Worm (Caenorhabditis elegans) whole organism, L4/young adult: ENCODE results near the gene ccz-1.
A peak's percentile ranks its signal among the peaks of the same experiment; 100 is the strongest.

ENCODE experiments used
- W03F9.2 ChIP-seq: fragments of 150-350 bp; optimal IDR thresholded peaks from 2 replicates; lab custom pipeline; 2014; ENCODE audit warnings: missing biosample characterization, missing genetic modification characterization
- dao-5 ChIP-seq: sonication (generic microtip); optimal IDR thresholded peaks from 2 replicates; lab custom pipeline; 2016; ENCODE audit warnings: missing genotype, missing genetic modification characterization, moderate library complexity, missing compliant biosample characterization
- him-1 ChIP-seq: sonication (generic microtip); optimal IDR thresholded peaks from 2 replicates; lab custom pipeline; 2016; ENCODE audit warnings: missing genotype, missing genetic modification reagents, missing genetic modification characterization, missing compliant biosample characterization

ccz-1 gene

ce11 chrV:13681445-13681844, 2.8 kb downstream of the ccz-1 start:
- TF ChIP-seq him-1 (tag; lab: Kevin White, UChicago): no peak
- no peak for TF ChIP-seq W03F9.2 (tag; lab: Kevin White, UChicago)
- no peak for TF ChIP-seq dao-5 (tag; lab: Kevin White, UChicago)

ce11 chrV:13686513-13686912, 7.8 kb downstream of the ccz-1 start:
- TF ChIP-seq W03F9.2 (tag; lab: Kevin White, UChicago): no peak
- TF ChIP-seq dao-5 (tag; lab: Kevin White, UChicago): no peak
- TF ChIP-seq him-1 (tag; lab: Kevin White, UChicago): no peak

- TF ChIP-seq W03F9.2 (tag; lab: Kevin White, UChicago): no peak
- no peak for TF ChIP-seq dao-5 (tag; lab: Kevin White, UChicago)
- no peak for TF ChIP-seq him-1 (tag; lab: Kevin White, UChicago)
Observed at ce11 chrV:13687504-13687903, 8.8 kb downstream of the ccz-1 start.

ce11 chrV:13689592-13689991, 10.9 kb downstream of the ccz-1 start, which contains the start of gene T01D3.1:
T01D3.1 (plus strand) TSS chrV:13689892.
- TF ChIP-seq him-1 (tag; lab: Kevin White, UChicago) (no peak), dao-5 (tag; lab: Kevin White, UChicago) (no peak), W03F9.2 (tag; lab: Kevin White, UChicago) (no peak)

- no peak for TF ChIP-seq dao-5 (tag; lab: Kevin White, UChicago)
- no peak for TF ChIP-seq W03F9.2 (tag; lab: Kevin White, UChicago)
- TF ChIP-seq him-1 (tag; lab: Kevin White, UChicago): no peak
Observed at ce11 chrV:13690276-13690675, 11.6 kb downstream of the ccz-1 start.

ce11 chrV:13694103-13694502, 15.4 kb downstream of the ccz-1 start:
- TF ChIP-seq dao-5 (tag; lab: Kevin White, UChicago) (no peak), W03F9.2 (tag; lab: Kevin White, UChicago) (no peak), him-1 (tag; lab: Kevin White, UChicago) (no peak)

- no peak for TF ChIP-seq him-1 (tag; lab: Kevin White, UChicago)
- TF ChIP-seq dao-5 (tag; lab: Kevin White, UChicago): no peak
- no peak for TF ChIP-seq W03F9.2 (tag; lab: Kevin White, UChicago)
Observed at ce11 chrV:13703960-13704359, 25.3 kb downstream of the ccz-1 start, which contains the start of gene T01D3.3. T01D3.3 (plus strand) TSS chrV:13704271.

ce11 chrV:13707295-13707694, 28.6 kb downstream of the ccz-1 start, which contains the start of gene hlh-34:
hlh-34 (minus strand) TSS chrV:13707395.
- no peak for TF ChIP-seq dao-5 (tag; lab: Kevin White, UChicago)
- TF ChIP-seq W03F9.2 (tag; lab: Kevin White, UChicago): no peak
- no peak for TF ChIP-seq him-1 (tag; lab: Kevin White, UChicago)

ce11 chrV:13711060-13711459, 32.4 kb downstream of the ccz-1 start, which contains the start of gene srx-96:
srx-96 (plus strand) TSS chrV:13711360.
- TF ChIP-seq him-1 (tag; lab: Kevin White, UChicago) (no peak), dao-5 (tag; lab: Kevin White, UChicago) (no peak), W03F9.2 (tag; lab: Kevin White, UChicago) (no peak)

- TF ChIP-seq dao-5 (tag; lab: Kevin White, UChicago) (no peak), him-1 (tag; lab: Kevin White, UChicago) (peak; percentile 30)
Observed at ce11 chrV:13715223-13715686, 36.6 kb downstream of the ccz-1 start, which contains the start of gene zipt-9. zipt-9 (minus strand) TSS chrV:13715273.

- no peak for TF ChIP-seq dao-5 (tag; lab: Kevin White, UChicago)
- TF ChIP-seq W03F9.2 (tag; lab: Kevin White, UChicago): no peak
- TF ChIP-seq him-1 (tag; lab: Kevin White, UChicago): no peak
Observed at ce11 chrV:13716531-13716930, 37.9 kb downstream of the ccz-1 start, which contains the start of gene T01D3.6. T01D3.6 (plus strand) TSS chrV:13716824.

- TF ChIP-seq dao-5 (tag; lab: Kevin White, UChicago) (no peak), W03F9.2 (tag; lab: Kevin White, UChicago) (no peak), him-1 (tag; lab: Kevin White, UChicago) (no peak)
Observed at ce11 chrV:13724781-13725180, 46.1 kb downstream of the ccz-1 start, which contains the start of gene F35E12.2. F35E12.2 (minus strand) TSS chrV:13724881.

ce11 chrV:13725574-13725973, 46.9 kb downstream of the ccz-1 start, which contains the start of gene fbxa-181:
fbxa-181 (plus strand) TSS chrV:13725874.
- TF ChIP-seq dao-5 (tag; lab: Kevin White, UChicago) (no peak), him-1 (tag; lab: Kevin White, UChicago) (no peak), W03F9.2 (tag; lab: Kevin White, UChicago) (no peak)

- TF ChIP-seq W03F9.2 (tag; lab: Kevin White, UChicago): no peak
Observed at ce11 chrV:13730762-13731161, 52.1 kb downstream of the ccz-1 start, which contains the start of gene dct-17. dct-17 (minus strand) TSS chrV:13730784.
